Fruit fly (Drosophila melanogaster) S2 (cell line): ENCODE data around the gene CG18404.

Experiments
- CG8478 ChIP-seq: fragments of >200 bp; optimal IDR thresholded peaks from 2 replicates; lab custom pipeline; 2018
- CTCF ChIP-seq, 2 experiments: fragments of >200 bp; optimal IDR thresholded peaks; 2 replicates each; lab custom pipeline; 2018

Gene CG18404

dm6 chr3R:30296035-30296434 is 43.1 kb downstream of the CG18404 start:
- TF ChIP-seq CTCF (optimal IDR thresholded peaks at IDR 0.05; lab: Kevin White, UChicago) = no peak
- TF ChIP-seq CG8478 = no peak

- TF ChIP-seq CTCF (optimal IDR thresholded peaks at IDR 0.05; lab: Kevin White, UChicago) = no peak
- no peak for TF ChIP-seq CG8478
These were observed 43.9 kb downstream of the CG18404 start for dm6 chr3R:30296840-30297239.

- TF ChIP-seq CTCF (optimal IDR thresholded peaks at IDR 0.05; lab: Kevin White, UChicago) (no peak), CG8478 (no peak)
These were observed 44.7 kb downstream of the CG18404 start for dm6 chr3R:30297652-30298051.

- TF ChIP-seq CG8478 = no peak
- no peak for TF ChIP-seq CTCF (optimal IDR thresholded peaks at IDR 0.05; lab: Kevin White, UChicago)
These were observed 50.4 kb downstream of the CG18404 start for dm6 chr3R:30303351-30303750.
